Fruit fly (Drosophila melanogaster) Kc167 (cell line): Measurements from ENCODE around the gene CG4970.

ENCODE experiments used
- Myc ChIP-seq: fragments of >200 bp; optimal IDR thresholded peaks from 2 replicates; lab custom pipeline; 2017; ENCODE audit warnings: missing external identifiers
- Sin3A ChIP-seq: fragments of >200 bp; optimal IDR thresholded peaks from 2 replicates; lab custom pipeline; 2018; ENCODE audit warnings: missing external identifiers
- h ChIP-seq: fragments of >200 bp; optimal IDR thresholded peaks from 3 replicates; lab custom pipeline; 2018; ENCODE audit warnings: missing external identifiers
- insv ChIP-seq: fragments of >200 bp; optimal IDR thresholded peaks from 3 replicates; lab custom pipeline; 2018; ENCODE audit warnings: missing external identifiers
- psq ChIP-seq: fragments of >200 bp; optimal IDR thresholded peaks from 2 replicates; lab custom pipeline; 2017; ENCODE audit warnings: missing external identifiers

dm6 chr2L:11516526-11517441 is at the start of gene CG4970, which contains the start of gene Dlg5:
- TF ChIP-seq h (lab: Kevin White, UChicago) = no peak
- no peak for TF ChIP-seq psq (lab: Kevin White, UChicago)
- TF ChIP-seq insv (lab: Kevin White, UChicago) = no peak
- TF ChIP-seq Sin3A (lab: Kevin White, UChicago) = no peak
- TF ChIP-seq Myc (lab: Kevin White, UChicago) = no peak
